Worm (Caenorhabditis elegans): ENCODE measurements around the gene Y51A2A.5.

DNA sequence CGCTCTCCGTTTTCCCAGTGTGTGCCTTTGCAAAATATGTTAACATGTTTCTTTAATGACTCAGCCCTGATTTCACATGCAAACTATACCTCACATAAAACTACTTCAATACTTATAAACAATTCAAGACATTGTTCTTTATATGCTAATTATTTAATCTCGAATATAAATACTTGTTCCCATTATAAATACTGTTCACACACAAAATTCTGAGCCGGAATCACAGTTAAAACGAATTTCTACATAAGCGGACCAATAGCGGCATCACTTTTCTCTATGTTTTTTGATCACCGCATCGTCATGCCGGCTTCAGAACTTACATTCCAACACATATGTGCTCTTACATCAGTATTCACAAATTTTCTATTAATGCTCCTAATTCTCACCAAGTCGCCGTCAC lies 44.1 kb upstream of the Y51A2A.5 start, which contains the start of gene R10E8.5:
- TF ChIP-seq K09A11.1 (tag; optimal IDR thresholded peaks at IDR 0.05; ENCODE audit: insufficient read depth) (no peak), odd-2 (tag; optimal IDR thresholded peaks at IDR 0.05) (no peak), ama-1 (optimal IDR thresholded peaks at IDR 0.05) (no peak), hlh-8 (tag; optimal IDR thresholded peaks at IDR 0.05) (no peak)

Data from whole organism, late embryonic.